Worm (Caenorhabditis elegans) whole organism, L1 larva: ENCODE data around the gene hrg-4.
A peak's percentile ranks its signal among the peaks of the same experiment; 100 is the strongest.

Experiments
- C16A3.4 ChIP-seq: fragments of 150-350 bp; optimal IDR thresholded peaks from 2 replicates; lab custom pipeline; 2014; ENCODE audit warnings: missing biosample characterization, missing genetic modification characterization
- C34B4.2 ChIP-seq: sonication (generic microtip); optimal IDR thresholded peaks from 2 replicates; lab custom pipeline; 2017; ENCODE audit warnings: mild to moderate bottlenecking, missing genetic modification characterization, missing compliant biosample characterization
- alr-1 ChIP-seq: fragments of 200-800 bp; sonication (Bioruptor generic); optimal IDR thresholded peaks from 2 replicates; lab custom pipeline; 2018; ENCODE audit warnings: borderline replicate concordance, mild to moderate bottlenecking, missing genetic modification characterization, missing compliant biosample characterization
- ama-1 ChIP-seq: fragments of 150-350 bp; optimal IDR thresholded peaks from 2 replicates; lab custom pipeline; 2014
- ceh-8 ChIP-seq: fragments of 200-800 bp; sonication (Bioruptor generic); optimal IDR thresholded peaks from 2 replicates; lab custom pipeline; 2018; ENCODE audit warnings: mild to moderate bottlenecking, missing genetic modification characterization, moderate library complexity, missing compliant biosample characterization
- ceh-82 ChIP-seq, 3 experiments: fragments of 150-350 bp in 1 of 3; sonication (generic microtip) in 2 of 3; optimal IDR thresholded peaks; 2 replicates each; lab custom pipeline; 2014 to 2017; ENCODE audit warnings: missing biosample characterization in 3 of 3, missing genetic modification characterization in 3 of 3
- ceh-88 ChIP-seq: fragments of 200-800 bp; sonication (Bioruptor generic); IDR thresholded peaks from 2 replicates; pipeline ENCODE4 v1.3.6; 2022; ENCODE audit warnings: missing genetic modification characterization, missing compliant biosample characterization
- ceh-90 ChIP-seq: sonication (generic microtip); optimal IDR thresholded peaks from 2 replicates; lab custom pipeline; 2016; ENCODE audit warnings: missing genetic modification characterization, missing compliant biosample characterization
- ces-1 ChIP-seq: fragments of 150-350 bp; optimal IDR thresholded peaks from 2 replicates; lab custom pipeline; 2014; ENCODE audit warnings: missing biosample characterization, missing genetic modification reagents, missing genetic modification characterization
- dpl-1 ChIP-seq, 3 experiments: fragments of 150-350 bp in 2 of 3; sonication (generic microtip) in 1 of 3; optimal IDR thresholded peaks; 2 replicates each; lab custom pipeline; 2014 to 2017; ENCODE audit warnings: missing biosample characterization in 3 of 3, missing genetic modification characterization in 3 of 3, missing genetic modification reagents in 3 of 3
- efl-1 ChIP-seq, 4 experiments: fragments of 150-350 bp; optimal IDR thresholded peaks in 3 of 4; peaks in 1 of 4; 1 replicate in 1 of 4; 2 replicates in 3 of 4; lab custom pipeline; 2014; ENCODE audit warnings: missing biosample characterization in 2 of 4, missing genetic modification characterization in 2 of 4, missing genetic modification reagents in 2 of 4
- egl-13 ChIP-seq: sonication (generic microtip); optimal IDR thresholded peaks from 2 replicates; lab custom pipeline; 2016; ENCODE audit warnings: missing genotype, missing genetic modification reagents, missing genetic modification characterization, missing compliant biosample characterization
- egl-27 ChIP-seq, 2 experiments: fragments of 150-350 bp in 1 of 2; sonication (generic microtip); optimal IDR thresholded peaks; 3 replicates each; lab custom pipeline; 2017 to 2018; ENCODE audit warnings: missing biosample characterization in 2 of 2, missing genetic modification characterization in 2 of 2, missing genetic modification reagents in 2 of 2
- elt-2 ChIP-seq: sonication (generic microtip); optimal IDR thresholded peaks from 2 replicates; lab custom pipeline; 2016; ENCODE audit warnings: missing genetic modification characterization, mild to moderate bottlenecking, inconsistent platforms, missing compliant biosample characterization, missing genetic modification reagents
- elt-3 ChIP-seq, 6 experiments: fragments of 150-350 bp in 1 of 6; sonication (generic microtip); optimal IDR thresholded peaks; 2 replicates each; lab custom pipeline; 2017 to 2018; ENCODE audit warnings: missing biosample characterization in 6 of 6, missing genetic modification characterization in 6 of 6, inconsistent platforms in 1 of 6
- fkh-10 ChIP-seq: sonication (generic microtip); optimal IDR thresholded peaks from 2 replicates; lab custom pipeline; 2017; ENCODE audit warnings: missing biosample characterization, missing genetic modification reagents, missing genetic modification characterization
- fkh-4 ChIP-seq: sonication (generic microtip); optimal IDR thresholded peaks from 2 replicates; lab custom pipeline; 2016; ENCODE audit warnings: missing compliant biosample characterization, missing genetic modification characterization, borderline replicate concordance
- fkh-8 ChIP-seq: sonication (generic microtip); optimal IDR thresholded peaks from 2 replicates; lab custom pipeline; 2016; ENCODE audit warnings: mild to moderate bottlenecking, missing genetic modification characterization, missing compliant biosample characterization
- fos-1 ChIP-seq: fragments of 150-350 bp; optimal IDR thresholded peaks from 2 replicates; lab custom pipeline; 2014; ENCODE audit warnings: missing biosample characterization, missing genetic modification characterization
- grh-1 ChIP-seq: fragments of 200-800 bp; sonication (Bioruptor generic); IDR thresholded peaks from 2 replicates; pipeline ENCODE4 v1.3.6; 2022; ENCODE audit warnings: missing genetic modification reagents, missing genetic modification characterization, missing compliant biosample characterization
- hlh-17 ChIP-seq: fragments of 200-800 bp; sonication (Bioruptor generic); optimal IDR thresholded peaks from 2 replicates; lab custom pipeline; 2018; ENCODE audit warnings: missing genetic modification characterization, mild to moderate bottlenecking, missing compliant biosample characterization, moderate library complexity, borderline replicate concordance
- hlh-4 ChIP-seq: sonication (generic microtip); optimal IDR thresholded peaks from 2 replicates; lab custom pipeline; 2016; ENCODE audit warnings: mild to moderate bottlenecking, missing genetic modification characterization, missing compliant biosample characterization
- hpl-2 ChIP-seq: fragments of 150-350 bp; optimal IDR thresholded peaks from 2 replicates; lab custom pipeline; 2014; ENCODE audit warnings: missing biosample characterization, missing genetic modification reagents, missing genetic modification characterization
- irx-1 ChIP-seq: sonication (generic microtip); optimal IDR thresholded peaks from 2 replicates; lab custom pipeline; 2016; ENCODE audit warnings: missing genetic modification characterization, missing compliant biosample characterization
- lin-13 ChIP-seq: fragments of 150-350 bp; optimal IDR thresholded peaks from 2 replicates; lab custom pipeline; 2014; ENCODE audit warnings: missing biosample characterization, missing genetic modification reagents, missing genetic modification characterization
- lin-14 ChIP-seq: fragments of 200-800 bp; sonication (Bioruptor generic); optimal IDR thresholded peaks from 2 replicates; lab custom pipeline; 2018; ENCODE audit warnings: mild to moderate bottlenecking, missing genetic modification characterization, moderate library complexity, missing compliant biosample characterization
- lin-15B ChIP-seq: fragments of 150-350 bp; sonication (generic microtip); optimal IDR thresholded peaks from 3 replicates; lab custom pipeline; 2014; ENCODE audit warnings: missing biosample characterization, missing genetic modification characterization
- lin-39 ChIP-seq: fragments of 150-350 bp; optimal IDR thresholded peaks from 2 replicates; lab custom pipeline; 2014; ENCODE audit warnings: missing biosample characterization, missing genetic modification reagents, missing genetic modification characterization
- mab-9 ChIP-seq: fragments of 200-800 bp; sonication (Bioruptor generic); IDR thresholded peaks from 2 replicates; pipeline ENCODE4 v1.3.6; 2022; ENCODE audit warnings: missing genetic modification reagents, missing genetic modification characterization, missing compliant biosample characterization
- mdl-1 ChIP-seq, 2 experiments: fragments of 150-350 bp; optimal IDR thresholded peaks; 2 replicates each; lab custom pipeline; 2014 to 2017; ENCODE audit warnings: missing biosample characterization in 2 of 2, missing genetic modification characterization in 2 of 2, inconsistent platforms in 1 of 2
- mef-2 ChIP-seq: fragments of 150-350 bp; optimal IDR thresholded peaks from 2 replicates; lab custom pipeline; 2014; ENCODE audit warnings: missing biosample characterization, missing genetic modification characterization
- mep-1 ChIP-seq: fragments of 150-350 bp; optimal IDR thresholded peaks from 2 replicates; lab custom pipeline; 2014; ENCODE audit warnings: missing biosample characterization, missing genetic modification characterization
- nhr-11 ChIP-seq: fragments of 150-350 bp; optimal IDR thresholded peaks from 2 replicates; lab custom pipeline; 2014; ENCODE audit warnings: missing biosample characterization, missing genetic modification characterization
- nhr-12 ChIP-seq: sonication (generic microtip); optimal IDR thresholded peaks from 2 replicates; lab custom pipeline; 2017; ENCODE audit warnings: missing biosample characterization, missing genetic modification characterization
- nhr-19 ChIP-seq: fragments of 200-800 bp; sonication (Bioruptor generic); conservative IDR thresholded peaks from 2 replicates; pipeline ENCODE4 v1.3.6; 2022; ENCODE audit warnings: missing genetic modification characterization, missing compliant biosample characterization
- nhr-20 ChIP-seq: sonication (generic microtip); optimal IDR thresholded peaks from 2 replicates; lab custom pipeline; 2016; ENCODE audit warnings: mild to moderate bottlenecking, missing genetic modification characterization, missing compliant biosample characterization
- nhr-237 ChIP-seq: fragments of 150-350 bp; optimal IDR thresholded peaks from 2 replicates; lab custom pipeline; 2014; ENCODE audit warnings: missing biosample characterization, missing genetic modification characterization
- nhr-28 ChIP-seq: fragments of 150-350 bp; optimal IDR thresholded peaks from 2 replicates; lab custom pipeline; 2014; ENCODE audit warnings: missing biosample characterization, missing genetic modification characterization
- nhr-47 ChIP-seq: sonication (generic microtip); optimal IDR thresholded peaks from 2 replicates; lab custom pipeline; 2016; ENCODE audit warnings: mild to moderate bottlenecking, missing genetic modification characterization, moderate library complexity, missing compliant biosample characterization
- nhr-77 ChIP-seq: fragments of 150-350 bp; optimal IDR thresholded peaks from 2 replicates; lab custom pipeline; 2014; ENCODE audit warnings: missing biosample characterization, missing genetic modification characterization
- nhr-90 ChIP-seq: sonication (generic microtip); optimal IDR thresholded peaks from 2 replicates; lab custom pipeline; 2016; ENCODE audit warnings: mild to moderate bottlenecking, missing genetic modification characterization, missing compliant biosample characterization; ENCODE audit not compliant: poor library complexity
- pax-3 ChIP-seq: fragments of 200-800 bp; sonication (Bioruptor generic); optimal IDR thresholded peaks from 2 replicates; lab custom pipeline; 2018; ENCODE audit warnings: mild to moderate bottlenecking, missing genetic modification characterization, moderate library complexity, missing compliant biosample characterization
- tbx-2 ChIP-seq: sonication (generic microtip); optimal IDR thresholded peaks from 2 replicates; lab custom pipeline; 2016; ENCODE audit warnings: missing genetic modification characterization, missing compliant biosample characterization
- tlp-1 ChIP-seq: fragments of 150-350 bp; optimal IDR thresholded peaks from 2 replicates; lab custom pipeline; 2014; ENCODE audit warnings: missing biosample characterization, missing genetic modification characterization
- unc-130 ChIP-seq: fragments of 150-350 bp; optimal IDR thresholded peaks from 2 replicates; lab custom pipeline; 2017; ENCODE audit warnings: missing biosample characterization, missing genetic modification characterization, inconsistent platforms
- unc-86 ChIP-seq: sonication (generic microtip); optimal IDR thresholded peaks from 2 replicates; lab custom pipeline; 2016; ENCODE audit warnings: missing genetic modification characterization, missing compliant biosample characterization
- xbp-1 ChIP-seq: sonication (generic microtip); optimal IDR thresholded peaks from 2 replicates; lab custom pipeline; 2016; ENCODE audit warnings: missing genetic modification characterization, missing compliant biosample characterization
- zag-1 ChIP-seq: fragments of 150-350 bp; optimal IDR thresholded peaks from 2 replicates; lab custom pipeline; 2014; ENCODE audit warnings: missing biosample characterization, missing genetic modification characterization
- ztf-11 ChIP-seq, 2 experiments: sonication (generic microtip); optimal IDR thresholded peaks; 2 replicates each; lab custom pipeline; 2016 to 2017; ENCODE audit warnings: missing genetic modification characterization in 2 of 2, missing biosample characterization in 1 of 2, missing compliant biosample characterization in 1 of 2

The hrg-4 gene

ce11 chrIV:11037118-11037719 is 6.4 kb upstream of the hrg-4 start (continued):
- peak; percentile 12 for TF ChIP-seq elt-2 (tag; lab: Kevin White, UChicago)
- no peak for TF ChIP-seq nhr-11 (tag; lab: Kevin White, UChicago)

- peak; percentile 25; the same call in 1 of the 2 replicates for TF ChIP-seq ceh-88 (GFP tag; lab: Robert Waterston, UW)
- peak; percentile 79 for TF ChIP-seq nhr-20
- no peak for TF ChIP-seq zag-1 (tag; lab: Kevin White, UChicago)
- peak; percentile 58 for TF ChIP-seq fkh-8
- TF ChIP-seq C16A3.4, result peak; percentile 73
- TF ChIP-seq ama-1, result no peak
- no peak for TF ChIP-seq ceh-90 (tag; lab: Kevin White, UChicago)
- TF ChIP-seq fkh-4 (tag; lab: Kevin White, UChicago), result no peak
- peak in 1 of 6 experiments; percentile 45 for TF ChIP-seq elt-3 (tag; optimal IDR thresholded peaks at IDR 0.05; lab: Kevin White, UChicago)
- TF ChIP-seq lin-15B (tag; lab: Kevin White, UChicago), result peak; percentile 6
- peak; percentile 55 for TF ChIP-seq nhr-90 (tag; lab: Kevin White, UChicago)
- TF ChIP-seq tlp-1 (tag; lab: Kevin White, UChicago), result no peak
- TF ChIP-seq unc-86 (tag; lab: Kevin White, UChicago), result peak; percentile 56
- TF ChIP-seq alr-1 (tag; lab: Kevin White, UChicago), result no peak
- peak; percentile 59 to 75 (median 74) for TF ChIP-seq dpl-1 (GFP tag; optimal IDR thresholded peaks at IDR 0.05; lab: Kevin White, UChicago)
- TF ChIP-seq nhr-19 (GFP tag; lab: Robert Waterston, UW), result peak; percentile 71
- peak; percentile 39 for TF ChIP-seq nhr-77
- TF ChIP-seq nhr-237 (tag; lab: Kevin White, UChicago), result no peak
- TF ChIP-seq mab-9, result no peak
- peak; percentile 6 for TF ChIP-seq ceh-8 (GFP tag; lab: Kevin White, UChicago)
- peak; percentile 47 for TF ChIP-seq egl-13 (tag; lab: Kevin White, UChicago)
- peak; percentile 94 for TF ChIP-seq xbp-1
- no peak for TF ChIP-seq ztf-11 (tag; optimal IDR thresholded peaks at IDR 0.05; lab: Kevin White, UChicago)
- TF ChIP-seq hlh-4, result no peak
- TF ChIP-seq fos-1 (tag; lab: Kevin White, UChicago), result peak; percentile 27
- TF ChIP-seq efl-1 (optimal IDR thresholded peaks at IDR 0.05; lab: Kevin White, UChicago), result peak; percentile 66 to 78
- TF ChIP-seq efl-1 (GFP tag; optimal IDR thresholded peaks at IDR 0.05 in 1 of 2; lab: Kevin White, UChicago), result peak; percentile 68 to 96
- peak; percentile 47 for TF ChIP-seq lin-13 (GFP tag; lab: Kevin White, UChicago)
- TF ChIP-seq nhr-12, result no peak
- TF ChIP-seq irx-1 (tag; lab: Kevin White, UChicago), result peak; percentile 61
- no peak for TF ChIP-seq hpl-2 (GFP tag; lab: Kevin White, UChicago)
- no peak for TF ChIP-seq mef-2 (tag; lab: Kevin White, UChicago)
- TF ChIP-seq unc-130 (tag; lab: Kevin White, UChicago), result peak; percentile 42
- TF ChIP-seq ceh-82 (tag; optimal IDR thresholded peaks at IDR 0.05; lab: Kevin White, UChicago), result peak; percentile 39 to 67 (median 60)
- no peak for TF ChIP-seq ces-1 (GFP tag; lab: Kevin White, UChicago)
- no peak for TF ChIP-seq pax-3 (tag; lab: Kevin White, UChicago)
- peak; percentile 82 for TF ChIP-seq lin-14
- TF ChIP-seq lin-39 (tag; lab: Kevin White, UChicago), result peak; percentile 54
- peak; percentile 80 for TF ChIP-seq nhr-47 (tag; lab: Kevin White, UChicago)
- no peak for TF ChIP-seq grh-1
- peak; percentile 76 for TF ChIP-seq tbx-2 (tag; lab: Kevin White, UChicago)
- TF ChIP-seq fkh-10 (GFP tag; lab: Kevin White, UChicago), result no peak
- TF ChIP-seq C34B4.2 (tag; lab: Kevin White, UChicago), result no peak
- TF ChIP-seq nhr-28 (tag; lab: Kevin White, UChicago), result no peak
- no peak for TF ChIP-seq hlh-17 (GFP tag; lab: Kevin White, UChicago)
- no peak for TF ChIP-seq egl-27 (tag; optimal IDR thresholded peaks at IDR 0.05; lab: Kevin White, UChicago)
- peak; percentile 3 for TF ChIP-seq elt-2 (tag; lab: Kevin White, UChicago)
- peak in 1 of 2 experiments; percentile 61 for TF ChIP-seq mdl-1 (tag; optimal IDR thresholded peaks at IDR 0.05; lab: Kevin White, UChicago)
- TF ChIP-seq mep-1, result peak; percentile 83
These were observed 5.4 kb upstream of the hrg-4 start, which contains the start of gene fkb-1 for ce11 chrIV:11036222-11036621. Gene fkb-1 (plus strand): TSS chrIV:11036582.
